Fruit fly (Drosophila melanogaster) whole organism, wandering third instar larva: Measurements from ENCODE around the gene Glut4EF.
A peak's percentile ranks its signal among the peaks of the same experiment; 100 is the strongest.

Experiments used
- Abd-B ChIP-seq: fragments of >200 bp; optimal IDR thresholded peaks from 2 replicates; lab custom pipeline; 2017; ENCODE audit warnings: missing biosample characterization, missing genetic modification characterization
- CG32264 ChIP-seq: fragments of 200-800 bp; sonication (Bioruptor generic); optimal IDR thresholded peaks from 2 replicates; lab custom pipeline; 2016; ENCODE audit warnings: missing biosample characterization, missing genetic modification characterization
- CrebA ChIP-seq: fragments of 200-800 bp; sonication (Bioruptor generic); optimal IDR thresholded peaks from 2 replicates; lab custom pipeline; 2016; ENCODE audit warnings: missing biosample characterization, mild to moderate bottlenecking, missing genetic modification characterization, borderline replicate concordance
- Dfd ChIP-seq: fragments of >200 bp; optimal IDR thresholded peaks from 2 replicates; lab custom pipeline; 2017; ENCODE audit warnings: missing biosample characterization, missing genetic modification characterization
- Dif ChIP-seq: fragments of 200-275, 200-300 bp; sonication (Bioruptor generic); optimal IDR thresholded peaks from 2 replicates; lab custom pipeline; 2018; ENCODE audit warnings: missing biosample characterization, missing genetic modification characterization; ENCODE audit not compliant: partially characterized antibody
- GATAd ChIP-seq: sonication (Bioruptor generic); optimal IDR thresholded peaks from 2 replicates; lab custom pipeline; 2016; ENCODE audit warnings: missing biosample characterization, missing genetic modification characterization
- HLH106 ChIP-seq: fragments of 200-800 bp; optimal IDR thresholded peaks from 3 replicates; lab custom pipeline; 2019; ENCODE audit warnings: missing biosample characterization, mild to moderate bottlenecking, missing genetic modification characterization, moderate library complexity
- Hnf4 ChIP-seq: fragments of 200-800 bp; sonication (Bioruptor generic); optimal IDR thresholded peaks from 2 replicates; lab custom pipeline; 2016; ENCODE audit warnings: missing biosample characterization, mild to moderate bottlenecking, missing genetic modification characterization
- Hr78 ChIP-seq: fragments of >200 bp; optimal IDR thresholded peaks from 2 replicates; lab custom pipeline; 2017; ENCODE audit warnings: missing biosample characterization, missing genetic modification characterization
- Hr83 ChIP-seq: fragments of 200-300 bp; sonication (Bioruptor generic); optimal IDR thresholded peaks from 2 replicates; lab custom pipeline; 2016; ENCODE audit warnings: missing biosample characterization, mild to moderate bottlenecking, missing genetic modification characterization, moderate library complexity; ENCODE audit not compliant: poor library complexity, severe bottlenecking
- Jra ChIP-seq: sonication (Bioruptor generic); optimal IDR thresholded peaks from 2 replicates; lab custom pipeline; 2016; ENCODE audit warnings: missing biosample characterization, missing genetic modification characterization
- Mio ChIP-seq: sonication (Bioruptor generic); optimal IDR thresholded peaks from 2 replicates; lab custom pipeline; 2016; ENCODE audit warnings: missing biosample characterization, missing genetic modification characterization
- Myc ChIP-seq: fragments of >200 bp; optimal IDR thresholded peaks from 2 replicates; lab custom pipeline; 2017
- N ChIP-seq: fragments of >200 bp; optimal IDR thresholded peaks from 2 replicates; lab custom pipeline; 2018; ENCODE audit warnings: missing biosample characterization, missing external identifiers, missing genetic modification characterization
- Rel ChIP-seq, 2 experiments: fragments of 200-800 bp; sonication (Bioruptor generic) in 1 of 2; optimal IDR thresholded peaks; 2 replicates in 1 of 2; 3 replicates in 1 of 2; lab custom pipeline; 2016 to 2019; ENCODE audit warnings: mild to moderate bottlenecking in 2 of 2, missing biosample characterization in 2 of 2, missing genetic modification characterization in 2 of 2, moderate library complexity in 1 of 2
- Vsx2 ChIP-seq: fragments of 200-300, 225-300 bp; sonication (Bioruptor generic); optimal IDR thresholded peaks from 2 replicates; lab custom pipeline; 2018; ENCODE audit warnings: missing biosample characterization, missing genetic modification characterization; ENCODE audit not compliant: partially characterized antibody
- br ChIP-seq: fragments of 200-800 bp; sonication (Bioruptor generic); optimal IDR thresholded peaks from 2 replicates; lab custom pipeline; 2016; ENCODE audit warnings: missing biosample characterization, missing genetic modification characterization
- brk ChIP-seq: fragments of 200-800 bp; sonication (Bioruptor generic); optimal IDR thresholded peaks from 2 replicates; lab custom pipeline; 2016; ENCODE audit warnings: missing biosample characterization, mild to moderate bottlenecking, missing genetic modification characterization
- dl ChIP-seq, 2 experiments: fragments of 175-275, 200-275 bp in 1 of 2; fragments of 200-275 bp in 1 of 2; sonication (Bioruptor generic); optimal IDR thresholded peaks; lab custom pipeline; 2018; ENCODE audit warnings: mild to moderate bottlenecking in 2 of 2, missing biosample characterization in 2 of 2, missing genetic modification characterization in 2 of 2, moderate library complexity in 2 of 2; ENCODE audit not compliant: partially characterized antibody in 2 of 2, insufficient read depth in 1 of 2
- dmrt93B ChIP-seq: fragments of 200-800 bp; sonication (Bioruptor generic); optimal IDR thresholded peaks from 2 replicates; lab custom pipeline; 2018; ENCODE audit warnings: missing biosample characterization, mild to moderate bottlenecking, missing genetic modification characterization
- dsf ChIP-seq: sonication (Bioruptor generic); optimal IDR thresholded peaks from 2 replicates; lab custom pipeline; 2016; ENCODE audit warnings: missing biosample characterization, missing genetic modification characterization, borderline replicate concordance
- ey ChIP-seq: fragments of 200-800 bp; sonication (Bioruptor generic); optimal IDR thresholded peaks from 2 replicates; lab custom pipeline; 2016; ENCODE audit warnings: missing biosample characterization, missing genetic modification characterization
- foxo ChIP-seq, 2 experiments: fragments of 200-800 bp; sonication (Bioruptor generic); optimal IDR thresholded peaks; 2 replicates in 1 of 2; 3 replicates in 1 of 2; lab custom pipeline; 2016 to 2017; ENCODE audit warnings: missing biosample characterization in 2 of 2, missing genetic modification characterization in 2 of 2
- h ChIP-seq: fragments of 200-800 bp; sonication (Bioruptor generic); optimal IDR thresholded peaks from 3 replicates; lab custom pipeline; 2016; ENCODE audit warnings: missing biosample characterization, mild to moderate bottlenecking, missing genetic modification characterization
- jim ChIP-seq: fragments of 175-275, 200-325 bp; sonication (Bioruptor generic); optimal IDR thresholded peaks from 2 replicates; lab custom pipeline; 2016; ENCODE audit warnings: missing biosample characterization, mild to moderate bottlenecking, missing genetic modification characterization
- pan ChIP-seq: fragments of >200 bp; optimal IDR thresholded peaks from 2 replicates; lab custom pipeline; 2017
- rgr ChIP-seq: fragments of 200-800 bp; sonication (Bioruptor generic); optimal IDR thresholded peaks from 3 replicates; lab custom pipeline; 2016; ENCODE audit warnings: missing biosample characterization, mild to moderate bottlenecking, missing genetic modification characterization
- sage ChIP-seq: fragments of 200-800 bp; sonication (Bioruptor generic); optimal IDR thresholded peaks from 2 replicates; lab custom pipeline; 2016; ENCODE audit warnings: missing biosample characterization, mild to moderate bottlenecking, missing genetic modification characterization
- sv ChIP-seq: fragments of 200-800 bp; sonication (Bioruptor generic); optimal IDR thresholded peaks from 3 replicates; lab custom pipeline; 2016; ENCODE audit warnings: missing biosample characterization, missing genetic modification characterization
- tai ChIP-seq: sonication (Bioruptor generic); optimal IDR thresholded peaks from 2 replicates; lab custom pipeline; 2016; ENCODE audit warnings: missing biosample characterization, missing genetic modification characterization
- woc ChIP-seq: sonication (Bioruptor generic); optimal IDR thresholded peaks from 2 replicates; lab custom pipeline; 2016; ENCODE audit warnings: missing biosample characterization, mild to moderate bottlenecking, missing genetic modification characterization

The Glut4EF gene

DNA sequence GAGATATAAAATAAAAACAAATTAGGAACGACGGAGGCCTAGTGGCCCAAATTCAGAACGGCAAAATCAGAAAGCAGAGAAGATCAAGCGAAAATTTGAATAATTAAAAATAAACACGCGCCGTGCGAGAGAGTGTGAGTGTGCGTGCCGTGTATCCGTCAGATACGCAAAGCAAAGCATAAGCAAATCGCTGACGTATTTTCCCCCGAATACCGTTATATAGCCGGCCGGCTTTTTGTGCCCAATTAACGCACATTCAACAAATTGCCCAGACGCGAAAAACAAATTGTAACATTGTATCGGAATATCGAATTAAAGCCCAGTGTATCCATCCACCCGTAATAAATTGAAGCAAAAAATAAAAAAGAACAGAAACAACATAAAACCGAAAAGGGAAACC lies 54.7 kb downstream of the Glut4EF start:
- TF ChIP-seq Hnf4 (GFP tag; lab: Kevin White, UChicago): no peak
- no peak for TF ChIP-seq Dfd (GFP tag; lab: Kevin White, UChicago)
- TF ChIP-seq Hr83 (GFP tag; lab: Kevin White, UChicago): no peak
- no peak for TF ChIP-seq Mio (GFP tag; lab: Kevin White, UChicago)
- TF ChIP-seq dsf: no peak
- TF ChIP-seq CrebA (GFP tag; lab: Kevin White, UChicago): no peak
- no peak for TF ChIP-seq GATAd (GFP tag; lab: Kevin White, UChicago)
- TF ChIP-seq tai: no peak
- TF ChIP-seq Dif: no peak
- no peak for TF ChIP-seq ey
- TF ChIP-seq Abd-B (GFP tag; lab: Kevin White, UChicago): no peak
- no peak for TF ChIP-seq brk (GFP tag; lab: Kevin White, UChicago)
- no peak for TF ChIP-seq dl (GFP tag; optimal IDR thresholded peaks at IDR 0.05; lab: Kevin White, UChicago; ENCODE audit: insufficient read depth in 1 of 2, partially characterized antibody in 2 of 2)
- no peak for TF ChIP-seq dmrt93B (GFP tag; lab: Kevin White, UChicago)
- no peak for TF ChIP-seq Hr78 (GFP tag; lab: Kevin White, UChicago)

DNA sequence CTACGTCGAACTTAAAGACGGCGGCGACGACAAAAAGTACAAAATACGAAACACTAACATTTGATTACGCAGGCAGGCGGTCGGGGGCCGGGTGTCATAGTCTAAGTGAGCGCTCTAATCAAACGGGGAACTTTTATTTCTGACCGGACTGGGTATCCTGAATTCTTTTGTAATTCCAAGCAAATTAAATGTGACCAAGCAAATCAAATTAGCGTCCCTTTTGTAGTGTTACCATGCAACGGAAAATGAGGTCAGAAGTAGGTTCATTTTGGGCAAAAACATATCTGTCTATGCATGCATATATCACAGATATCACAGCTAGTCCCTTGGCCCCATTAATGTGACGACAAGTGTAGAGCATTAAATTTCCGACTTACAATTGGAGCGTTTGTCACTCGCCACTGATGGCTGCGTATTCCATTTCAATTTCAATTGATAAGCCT lies 56.7 kb downstream of the Glut4EF start:
- TF ChIP-seq pan (no peak), Hr83 (GFP tag; lab: Kevin White, UChicago) (no peak), Jra (no peak), Myc (lab: Kevin White, UChicago) (no peak), GATAd (GFP tag; lab: Kevin White, UChicago) (no peak), Abd-B (GFP tag; lab: Kevin White, UChicago) (no peak), foxo (GFP tag; optimal IDR thresholded peaks at IDR 0.05; lab: Kevin White, UChicago) (no peak), Dfd (GFP tag; lab: Kevin White, UChicago) (no peak), dl (GFP tag; optimal IDR thresholded peaks at IDR 0.05; lab: Kevin White, UChicago; ENCODE audit: insufficient read depth in 1 of 2, partially characterized antibody in 2 of 2) (no peak), Vsx2 (GFP tag; lab: Kevin White, UChicago) (no peak), Hnf4 (GFP tag; lab: Kevin White, UChicago) (no peak), N (GFP tag; lab: Kevin White, UChicago) (no peak), woc (GFP tag; lab: Kevin White, UChicago) (no peak), jim (GFP tag; lab: Kevin White, UChicago) (no peak), sage (GFP tag; lab: Kevin White, UChicago) (no peak)

DNA sequence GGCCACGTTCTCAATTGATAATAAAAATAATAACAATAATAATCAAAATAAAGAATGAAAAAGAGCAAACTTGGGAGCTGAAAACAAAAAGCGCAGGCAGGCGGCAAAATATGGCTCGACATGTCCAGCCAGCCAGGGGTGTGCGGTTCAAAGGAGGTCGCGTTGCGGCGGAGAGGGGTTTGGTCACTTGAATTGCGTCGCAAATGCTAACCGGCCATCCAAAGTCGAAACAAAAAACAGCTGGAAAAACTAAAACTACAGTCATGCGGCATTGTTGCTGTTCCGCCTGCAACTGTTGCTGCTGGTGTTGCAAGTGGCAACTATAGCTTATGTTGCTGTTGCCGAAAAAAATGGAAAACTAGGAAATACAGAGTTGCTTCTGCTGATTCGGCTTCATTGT lies 57.2 kb downstream of the Glut4EF start:
- no peak for TF ChIP-seq CrebA (GFP tag; lab: Kevin White, UChicago)
- TF ChIP-seq woc (GFP tag; lab: Kevin White, UChicago): no peak
- TF ChIP-seq Abd-B (GFP tag; lab: Kevin White, UChicago): no peak
- no peak for TF ChIP-seq sv (GFP tag; lab: Kevin White, UChicago)
- TF ChIP-seq CG32264 (GFP tag; lab: Kevin White, UChicago): no peak
- TF ChIP-seq br (GFP tag; lab: Kevin White, UChicago): no peak
- TF ChIP-seq Hr83 (GFP tag; lab: Kevin White, UChicago): no peak
- no peak for TF ChIP-seq Hr78 (GFP tag; lab: Kevin White, UChicago)
- TF ChIP-seq Dif: no peak
- TF ChIP-seq pan: no peak
- no peak for TF ChIP-seq Dfd (GFP tag; lab: Kevin White, UChicago)
- TF ChIP-seq rgr (GFP tag; lab: Kevin White, UChicago): no peak

DNA sequence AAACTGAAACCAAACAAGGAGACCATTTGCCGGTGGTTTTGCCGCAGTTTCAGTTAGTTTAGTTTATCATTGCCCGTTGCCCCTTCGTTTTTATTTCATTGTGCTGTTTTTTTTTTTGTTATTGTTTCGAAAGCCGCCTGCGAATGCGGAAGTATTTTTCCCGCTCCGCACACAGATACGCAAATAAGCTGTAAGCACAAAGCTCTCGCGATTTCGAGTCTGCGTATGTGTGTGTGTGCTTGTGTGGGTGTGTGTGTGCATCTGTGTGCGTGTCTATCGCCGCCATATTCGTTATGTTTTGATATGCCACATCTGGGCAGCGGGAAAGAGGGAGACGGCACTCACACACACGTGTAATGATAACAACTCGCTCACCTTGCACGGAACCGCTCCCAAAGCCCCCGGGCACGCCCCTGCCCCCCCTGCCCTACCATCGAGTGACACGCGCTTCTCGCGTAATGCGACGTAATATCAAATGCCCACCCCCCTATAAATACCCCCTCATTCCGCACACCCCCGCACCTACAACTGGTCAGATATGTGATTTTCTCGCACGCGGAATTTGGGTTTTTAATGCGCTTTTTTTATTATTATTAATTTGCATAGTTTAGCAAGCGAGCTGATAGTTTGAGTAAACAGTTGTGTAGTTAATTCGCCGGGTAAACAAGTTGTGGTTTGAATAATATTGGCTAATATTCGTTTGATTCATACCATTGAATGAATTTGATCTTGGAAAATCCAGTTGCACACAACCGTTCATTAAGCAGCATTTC lies 57.9 kb downstream of the Glut4EF start:
- TF ChIP-seq HLH106 (peak; percentile 13), sage (GFP tag; lab: Kevin White, UChicago) (no peak), Hr83 (GFP tag; lab: Kevin White, UChicago) (no peak), GATAd (GFP tag; lab: Kevin White, UChicago) (no peak), CG32264 (GFP tag; lab: Kevin White, UChicago) (no peak), dsf (no peak), Hnf4 (GFP tag; lab: Kevin White, UChicago) (no peak), Dfd (GFP tag; lab: Kevin White, UChicago) (peak; percentile 60), Rel (GFP tag; optimal IDR thresholded peaks at IDR 0.05; lab: Kevin White, UChicago) (no peak), Rel (tag; optimal IDR thresholded peaks at IDR 0.05; lab: Kevin White, UChicago) (peak; percentile 77), h (peak; percentile 7), jim (GFP tag; lab: Kevin White, UChicago) (no peak), pan (no peak), N (GFP tag; lab: Kevin White, UChicago) (peak; percentile 31)
